Worm (Caenorhabditis elegans): Measurements from ENCODE around the gene fbxb-102.

- TF ChIP-seq flt-1 (GFP tag; IDR thresholded peaks at IDR 0.05): no peak
- no peak for TF ChIP-seq med-1 (GFP tag; optimal IDR thresholded peaks at IDR 0.05; ENCODE audit: insufficient read depth)
- TF ChIP-seq ztf-23 (GFP tag; IDR thresholded peaks at IDR 0.05): no peak
Measured at ce11 chrII:12525526-12525925, 42.8 kb downstream of the fbxb-102 start, which contains the start of gene srx-118.
